Worm (Caenorhabditis elegans): ENCODE measurements around the gene K04A8.19.

- TF ChIP-seq unc-39 (tag; optimal IDR thresholded peaks at IDR 0.05) = no peak
- TF ChIP-seq vab-7 (GFP tag; IDR thresholded peaks at IDR 0.05) = no peak
- no peak for TF ChIP-seq egl-27 (tag; optimal IDR thresholded peaks at IDR 0.05)
Measured at ce11 chrV:6515344-6515743, 38.9 kb downstream of the K04A8.19 start.

Measured in whole organism, L4 larva.